Fruit fly (Drosophila melanogaster): ENCODE data around the gene CREG.

CREG gene

DNA sequence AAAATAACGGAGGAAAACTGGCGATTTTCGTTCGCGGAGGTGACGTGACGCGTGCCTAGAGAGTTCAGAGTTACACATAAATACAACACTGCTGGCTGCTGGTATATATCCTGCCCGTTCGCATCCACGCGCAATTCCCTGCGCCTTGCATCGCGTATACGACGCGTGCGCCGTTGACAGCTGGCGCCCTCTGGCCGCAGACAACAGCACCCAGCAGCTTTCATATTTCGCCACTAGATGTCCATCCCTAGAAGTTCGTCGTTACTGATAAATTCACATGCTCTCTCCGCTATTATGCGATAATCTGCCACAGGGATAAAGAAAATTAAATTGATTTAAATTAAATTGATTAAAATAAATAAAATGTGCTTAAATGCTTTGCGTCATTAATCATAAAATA lies 8.0 kb upstream of the CREG start, which contains the start of gene Sur-8 (continued):
- TF ChIP-seq svp (GFP tag) (peak; percentile 68), Ets96B (tag; optimal IDR thresholded peaks at IDR 0.05) (no peak), salr (GFP tag; optimal IDR thresholded peaks at IDR 0.05) (no peak), CG16779 (tag; optimal IDR thresholded peaks at IDR 0.05) (no peak), CG7368 (GFP tag; optimal IDR thresholded peaks at IDR 0.05) (peak; percentile 8), CG10669 (GFP tag; optimal IDR thresholded peaks at IDR 0.05) (no peak), dac (GFP tag; optimal IDR thresholded peaks at IDR 0.05) (peak; percentile 27), CG10631 (GFP tag; optimal IDR thresholded peaks at IDR 0.05) (peak; percentile 7), CG34406 (GFP tag; optimal IDR thresholded peaks at IDR 0.05) (peak; percentile 6), fkh (GFP tag; optimal IDR thresholded peaks at IDR 0.05) (peak; percentile 1), achi (GFP tag; optimal IDR thresholded peaks at IDR 0.05) (no peak), CG6792 (GFP tag; optimal IDR thresholded peaks at IDR 0.05) (peak; percentile 23), Hr38 (GFP tag; optimal IDR thresholded peaks at IDR 0.05) (no peak), dsx (GFP tag; optimal IDR thresholded peaks at IDR 0.05; ENCODE audit: poor library complexity, severe bottlenecking) (no peak), Lpt (GFP tag; optimal IDR thresholded peaks at IDR 0.05) (no peak), CG3919 (GFP tag; optimal IDR thresholded peaks at IDR 0.05) (peak; percentile 69), spab (GFP tag; optimal IDR thresholded peaks at IDR 0.05) (no peak)

DNA sequence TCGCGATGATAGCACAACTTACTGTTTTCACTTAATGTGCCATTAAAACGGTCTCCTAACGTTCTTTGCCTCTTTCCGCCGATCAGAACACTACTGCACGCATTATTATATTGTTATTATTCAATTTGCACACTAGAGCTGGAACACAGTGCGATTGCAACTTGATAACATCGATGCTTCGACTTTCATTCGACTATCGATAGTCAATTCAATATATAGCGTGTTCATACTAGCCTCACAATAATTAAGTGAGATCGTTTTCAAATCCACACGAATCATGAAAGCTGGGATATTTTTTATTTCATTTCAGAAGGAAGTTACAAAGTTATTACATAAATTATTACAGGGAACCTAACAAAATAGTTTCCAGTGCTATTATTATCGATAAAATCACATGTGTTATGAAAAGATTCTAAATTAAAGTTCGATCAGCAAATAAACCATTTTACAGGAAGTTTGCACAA lies 6.9 kb upstream of the CREG start:
- TF ChIP-seq Sox14 (GFP tag; optimal IDR thresholded peaks at IDR 0.05) (peak; percentile 54), Ets21C (GFP tag; optimal IDR thresholded peaks at IDR 0.05) (peak; percentile 20), topi (GFP tag; optimal IDR thresholded peaks at IDR 0.05) (peak; percentile 10), fd59A (GFP tag; optimal IDR thresholded peaks at IDR 0.05) (no peak), pdm3 (GFP tag; optimal IDR thresholded peaks at IDR 0.05) (peak; percentile 60), CG3032 (tag; optimal IDR thresholded peaks at IDR 0.05) (peak; percentile 24), CG34406 (GFP tag; optimal IDR thresholded peaks at IDR 0.05) (no peak), Met (GFP tag; optimal IDR thresholded peaks at IDR 0.05) (peak; percentile 41), fd85E (GFP tag; optimal IDR thresholded peaks at IDR 0.05) (no peak), CG8632 (GFP tag; optimal IDR thresholded peaks at IDR 0.05) (no peak), CG6276 (GFP tag; optimal IDR thresholded peaks at IDR 0.05) (no peak), CG32006 (GFP tag; optimal IDR thresholded peaks at IDR 0.05) (peak; percentile 56), CG11762 (GFP tag; optimal IDR thresholded peaks at IDR 0.05; ENCODE audit: insufficient read depth) (no peak), vri (GFP tag; optimal IDR thresholded peaks at IDR 0.05) (peak; percentile 92), CG6808 (GFP tag; optimal IDR thresholded peaks at IDR 0.05) (no peak), Gug (GFP tag; IDR thresholded peaks at IDR 0.05) (no peak), CG10631 (GFP tag; optimal IDR thresholded peaks at IDR 0.05) (peak; percentile 28), CG9139 (GFP tag; optimal IDR thresholded peaks at IDR 0.05) (no peak), CG15336 (GFP tag; IDR thresholded peaks at IDR 0.05) (peak; percentile 53), CG31627 (GFP tag; optimal IDR thresholded peaks at IDR 0.05) (peak; percentile 46), CG8319 (GFP tag; optimal IDR thresholded peaks at IDR 0.05) (no peak), lz (GFP tag; optimal IDR thresholded peaks at IDR 0.05) (peak; percentile 53), CG6792 (GFP tag; optimal IDR thresholded peaks at IDR 0.05) (no peak), ss (GFP tag; optimal IDR thresholded peaks at IDR 0.05) (no peak), CG6854 (GFP tag; optimal IDR thresholded peaks at IDR 0.05) (no peak), CG10669 (GFP tag; optimal IDR thresholded peaks at IDR 0.05) (no peak), dsx (GFP tag; optimal IDR thresholded peaks at IDR 0.05; ENCODE audit: poor library complexity, severe bottlenecking) (no peak), Eip78C (GFP tag) (peak; percentile 50), fkh (GFP tag; optimal IDR thresholded peaks at IDR 0.05) (peak; percentile 67), CG1621 (tag; optimal IDR thresholded peaks at IDR 0.05) (no peak), Lpt (GFP tag; optimal IDR thresholded peaks at IDR 0.05) (no peak), Hr38 (GFP tag; optimal IDR thresholded peaks at IDR 0.05) (no peak), CG7368 (GFP tag; optimal IDR thresholded peaks at IDR 0.05) (no peak), CG8119 (GFP tag; IDR thresholded peaks at IDR 0.05) (no peak), CG16779 (tag; optimal IDR thresholded peaks at IDR 0.05) (no peak), Eip93F (GFP tag; optimal IDR thresholded peaks at IDR 0.05) (no peak), OdsH (GFP tag; optimal IDR thresholded peaks at IDR 0.05) (peak; percentile 45), eg (GFP tag; IDR thresholded peaks at IDR 0.05) (peak; percentile 70), Sox102F (GFP tag; optimal IDR thresholded peaks at IDR 0.05) (peak; percentile 14), Eip75B (GFP tag; optimal IDR thresholded peaks at IDR 0.05) (peak; percentile 22), CG11294 (GFP tag; IDR thresholded peaks at IDR 0.05) (no peak), dac (GFP tag; optimal IDR thresholded peaks at IDR 0.05) (no peak), spab (GFP tag; optimal IDR thresholded peaks at IDR 0.05) (no peak), svp (GFP tag) (no peak)
